Fruit fly (Drosophila melanogaster) whole organism: ENCODE results near the gene CG34150.

Experiments used
- CG8478 ChIP-seq: fragments of >200 bp; optimal IDR thresholded peaks from 2 replicates; lab custom pipeline; 2018; ENCODE audit warnings: inconsistent platforms
- Dll ChIP-seq: fragments of >200 bp; optimal IDR thresholded peaks from 2 replicates; lab custom pipeline; 2017
- EcR ChIP-seq, 2 experiments: fragments of >200 bp; optimal IDR thresholded peaks; 2 replicates each; lab custom pipeline; 2017; ENCODE audit warnings: missing biosample characterization in 2 of 2, missing genetic modification characterization in 2 of 2, missing genetic modification reagents in 2 of 2
- pan ChIP-seq: fragments of >200 bp; optimal IDR thresholded peaks from 2 replicates; lab custom pipeline; 2017
- psq ChIP-seq: fragments of >200 bp; optimal IDR thresholded peaks from 2 replicates; lab custom pipeline; 2017
- usp ChIP-seq: fragments of >200 bp; optimal IDR thresholded peaks from 2 replicates; lab custom pipeline; 2017; ENCODE audit warnings: missing biosample characterization, missing genetic modification characterization, mixed read lengths

CG34150 gene

DNA sequence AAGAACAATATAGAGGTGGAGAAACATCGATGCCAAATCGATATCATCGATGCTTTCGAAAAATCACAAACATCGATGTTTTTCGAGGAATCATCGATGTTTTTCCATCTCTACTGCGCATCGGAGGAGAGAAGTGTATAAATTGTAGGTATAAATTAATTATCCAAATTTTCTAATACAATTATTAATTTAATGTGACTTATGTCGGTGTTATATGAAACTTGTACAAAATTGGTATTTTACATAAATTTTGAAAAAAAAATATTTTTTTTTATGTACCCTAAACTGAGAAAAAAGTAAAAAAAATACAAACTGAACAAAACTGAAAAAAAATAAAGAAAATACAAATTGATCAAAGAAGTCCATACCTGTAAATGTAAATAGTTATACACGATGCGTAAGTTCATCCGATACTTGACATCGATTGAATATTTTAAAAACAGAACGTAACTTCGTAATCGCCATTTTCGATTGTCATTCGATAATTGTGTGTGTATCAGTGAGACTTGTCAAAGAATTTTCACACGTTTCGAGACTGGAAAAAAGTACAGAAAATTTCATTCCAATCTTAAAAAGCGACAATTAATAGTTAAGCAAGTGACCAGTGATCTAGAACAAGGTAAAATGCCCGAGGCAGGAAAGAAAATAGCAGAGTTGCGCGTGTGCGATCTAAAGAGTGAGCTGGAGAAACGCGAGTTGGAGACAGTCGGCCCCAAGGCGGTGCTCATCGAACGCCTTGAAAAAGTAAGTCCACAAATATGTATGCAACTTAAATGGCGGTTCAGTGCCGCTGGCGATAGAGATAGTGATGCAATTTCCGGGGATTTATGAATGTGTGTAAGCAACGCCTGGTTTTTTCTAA, 3.2 kb downstream of the CG34150 start, which contains the start of the genes CG5808 and Saf-B:
Gene CG5808, minus strand, starts transcription at position 15 of the 862 bp plus-strand sequence.
Gene Saf-B, plus strand, starts transcription at position 472 of the 862 bp plus-strand sequence.
- TF ChIP-seq usp (GFP tag; lab: Kevin White, UChicago): no peak
- no peak for TF ChIP-seq EcR (GFP tag; optimal IDR thresholded peaks at IDR 0.05; lab: Kevin White, UChicago)
- no peak for TF ChIP-seq Dll

DNA sequence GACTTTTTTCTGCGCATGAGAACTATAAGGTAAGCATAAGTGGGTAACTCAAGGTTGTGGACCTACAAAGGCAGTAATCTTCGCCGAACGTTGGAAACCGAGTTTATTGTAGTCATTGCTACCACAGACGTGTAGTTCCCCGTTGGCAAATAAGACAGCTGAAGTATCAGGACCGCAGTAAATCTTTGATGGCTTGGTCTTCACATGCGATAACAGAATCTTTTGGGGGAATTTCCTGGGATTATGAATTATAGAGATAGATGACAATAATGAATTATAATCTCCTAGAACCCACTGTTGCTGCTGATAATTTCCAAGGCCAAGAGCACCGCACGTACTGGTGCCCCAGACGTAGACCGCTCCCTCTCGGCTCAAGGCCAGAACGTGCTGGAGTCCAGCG, 9.0 kb downstream of the CG34150 start:
- TF ChIP-seq CG8478 (lab: Kevin White, UChicago) (no peak), psq (lab: Kevin White, UChicago) (no peak), pan (lab: Kevin White, UChicago) (no peak), Dll (no peak), EcR (GFP tag; optimal IDR thresholded peaks at IDR 0.05; lab: Kevin White, UChicago) (no peak), usp (GFP tag; lab: Kevin White, UChicago) (no peak)

- no peak for TF ChIP-seq CG8478 (lab: Kevin White, UChicago)
- TF ChIP-seq usp (GFP tag; lab: Kevin White, UChicago): no peak
- TF ChIP-seq EcR (GFP tag; optimal IDR thresholded peaks at IDR 0.05; lab: Kevin White, UChicago): no peak
- no peak for TF ChIP-seq psq (lab: Kevin White, UChicago)
- TF ChIP-seq pan (lab: Kevin White, UChicago): no peak
- TF ChIP-seq Dll: no peak
Observed at dm6 chr3R:24825548-24825947, 11.5 kb downstream of the CG34150 start, which contains the start of gene niki. niki (minus strand) TSS chr3R:24825648.

DNA sequence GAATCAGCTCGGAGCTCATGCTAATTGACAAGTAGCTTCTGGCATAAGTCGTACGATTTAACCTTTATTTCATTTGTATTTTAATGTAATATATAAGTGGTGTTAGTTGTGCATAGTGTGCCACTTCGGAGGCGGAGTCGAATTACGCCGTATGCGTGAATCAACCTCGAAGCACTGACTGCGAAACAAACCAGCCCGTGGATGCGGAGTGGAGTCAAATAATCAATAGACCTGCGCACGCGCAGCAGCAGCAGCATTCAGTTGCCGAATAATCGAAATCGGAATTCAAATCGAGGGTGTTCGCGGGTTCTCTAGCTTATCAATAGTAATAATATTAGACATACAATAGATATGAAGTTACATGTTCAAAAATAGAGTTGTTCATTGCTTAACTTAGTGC, 14.2 kb downstream of the CG34150 start, which contains the start of gene RabX4:
Gene RabX4, minus strand, starts transcription at position 176 of the 400 bp plus-strand sequence.
- TF ChIP-seq psq (lab: Kevin White, UChicago) (no peak), Dll (no peak), usp (GFP tag; lab: Kevin White, UChicago) (no peak), EcR (GFP tag; optimal IDR thresholded peaks at IDR 0.05; lab: Kevin White, UChicago) (no peak), pan (lab: Kevin White, UChicago) (no peak), CG8478 (lab: Kevin White, UChicago) (no peak)

DNA sequence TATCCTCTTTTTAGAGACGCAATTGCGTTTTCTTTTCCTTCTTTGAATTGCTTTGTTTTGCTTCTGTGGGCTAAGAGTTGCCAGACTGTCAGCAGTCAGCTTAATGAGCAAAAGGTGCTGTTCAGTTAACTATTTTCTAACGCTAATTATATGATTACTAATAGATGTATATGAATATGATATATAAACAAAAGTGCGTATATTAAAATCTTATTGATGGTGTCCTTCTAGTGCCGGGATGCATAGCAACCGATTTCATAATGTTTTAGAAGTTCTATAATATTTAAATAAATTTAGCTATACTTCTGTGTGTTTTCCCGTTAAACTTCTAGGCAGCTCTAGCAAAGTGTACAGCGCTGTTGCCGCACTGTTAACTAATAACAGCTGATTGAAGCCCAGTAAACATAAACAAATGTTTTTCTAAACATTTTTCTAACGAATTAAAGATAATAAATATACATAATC, 15.9 kb downstream of the CG34150 start, which contains the start of the genes Kaz and CG43273:
Gene Kaz, minus strand, starts transcription at position 73 of the 465 bp plus-strand sequence.
Gene CG43273, plus strand, starts transcription at position 415 of the 465 bp plus-strand sequence.
- TF ChIP-seq Dll (no peak), usp (GFP tag; lab: Kevin White, UChicago) (no peak), EcR (GFP tag; optimal IDR thresholded peaks at IDR 0.05; lab: Kevin White, UChicago) (no peak), psq (lab: Kevin White, UChicago) (no peak), CG8478 (lab: Kevin White, UChicago) (no peak), pan (lab: Kevin White, UChicago) (no peak)

dm6 chr3R:24833652-24834051, 19.6 kb downstream of the CG34150 start, which contains the start of gene sosie:
sosie (plus strand) TSS chr3R:24833952.
- TF ChIP-seq psq (lab: Kevin White, UChicago) (no peak), CG8478 (lab: Kevin White, UChicago) (no peak), usp (GFP tag; lab: Kevin White, UChicago) (no peak), Dll (no peak), pan (lab: Kevin White, UChicago) (no peak), EcR (GFP tag; optimal IDR thresholded peaks at IDR 0.05; lab: Kevin White, UChicago) (no peak)

- no peak for TF ChIP-seq EcR (GFP tag; optimal IDR thresholded peaks at IDR 0.05; lab: Kevin White, UChicago)
Observed at dm6 chr3R:24841063-24841462, 27.0 kb downstream of the CG34150 start, which contains the start of gene CG33658. CG33658 (minus strand) TSS chr3R:24841163.

dm6 chr3R:24841635-24842034, 27.6 kb downstream of the CG34150 start, which contains the start of gene Esp:
Esp (plus strand) TSS chr3R:24841935.
- TF ChIP-seq psq (lab: Kevin White, UChicago): no peak
- TF ChIP-seq EcR (GFP tag; optimal IDR thresholded peaks at IDR 0.05; lab: Kevin White, UChicago): no peak
- TF ChIP-seq pan (lab: Kevin White, UChicago): no peak
- TF ChIP-seq Dll: no peak
- TF ChIP-seq CG8478 (lab: Kevin White, UChicago): no peak
- TF ChIP-seq usp (GFP tag; lab: Kevin White, UChicago): no peak

DNA sequence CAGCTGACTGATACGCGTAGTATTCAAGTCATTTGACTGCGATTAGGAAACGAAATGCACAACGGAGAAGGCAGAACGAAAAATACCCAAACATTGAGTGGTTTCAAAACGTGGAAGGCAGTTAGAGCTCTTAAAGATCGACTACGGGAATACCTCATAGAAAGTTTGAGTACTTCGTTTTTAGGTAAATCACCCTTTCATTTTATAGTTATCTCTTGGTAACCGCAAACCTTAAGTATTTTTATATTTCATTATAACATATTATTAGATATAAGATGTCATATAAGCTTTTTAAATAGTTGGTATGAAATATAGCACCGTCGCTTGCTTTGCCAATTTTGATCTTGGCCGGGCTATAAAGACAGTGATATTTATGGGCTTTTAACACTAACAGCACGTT, 31.1 kb downstream of the CG34150 start:
- no peak for TF ChIP-seq psq (lab: Kevin White, UChicago)
- no peak for TF ChIP-seq usp (GFP tag; lab: Kevin White, UChicago)
- TF ChIP-seq Dll: no peak
- no peak for TF ChIP-seq CG8478 (lab: Kevin White, UChicago)
- no peak for TF ChIP-seq pan (lab: Kevin White, UChicago)
- TF ChIP-seq EcR (GFP tag; optimal IDR thresholded peaks at IDR 0.05; lab: Kevin White, UChicago): no peak

DNA sequence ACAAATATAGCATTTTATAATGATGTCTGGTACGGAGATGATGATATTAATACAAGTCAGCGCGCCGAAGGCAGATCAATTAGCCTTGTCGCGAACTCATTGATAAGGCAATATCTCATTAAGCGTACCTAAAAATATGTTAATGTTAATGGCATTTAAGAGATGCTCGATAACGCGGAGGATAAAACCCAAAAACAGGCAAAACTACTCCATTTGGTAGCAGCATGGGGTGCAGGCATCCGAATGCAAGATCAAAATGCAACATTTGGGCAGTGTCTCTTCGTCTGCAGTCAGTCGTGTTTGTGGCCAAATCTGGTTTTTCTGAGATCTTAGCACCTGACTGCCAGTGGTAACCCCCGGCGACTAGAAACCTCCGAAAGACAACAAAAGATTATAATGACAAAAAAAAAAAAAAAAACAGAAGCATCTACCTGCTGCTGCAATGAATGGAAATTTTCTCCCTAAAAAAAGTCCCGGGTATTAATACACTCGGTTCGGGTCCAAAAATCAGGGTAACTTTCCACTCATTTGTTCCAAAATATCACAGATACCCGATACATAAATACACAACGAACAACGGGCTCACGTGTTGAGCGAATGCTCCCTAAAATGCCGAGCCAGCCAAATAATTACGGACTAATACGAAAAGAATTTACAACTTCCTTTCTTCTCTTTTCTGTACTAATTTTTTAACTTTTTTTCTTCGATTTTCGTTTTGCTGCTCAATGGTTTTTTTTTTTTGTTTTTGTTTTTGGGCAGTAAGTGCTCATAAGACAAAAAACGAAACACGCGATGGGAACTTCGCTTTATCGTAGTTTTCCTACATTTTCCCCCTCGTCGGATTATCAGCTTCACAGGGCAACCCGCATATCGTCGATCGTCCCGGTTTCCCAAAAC, 32.1 kb downstream of the CG34150 start:
- TF ChIP-seq Dll: no peak
- no peak for TF ChIP-seq pan (lab: Kevin White, UChicago)
- no peak for TF ChIP-seq CG8478 (lab: Kevin White, UChicago)
- TF ChIP-seq usp (GFP tag; lab: Kevin White, UChicago): no peak
- TF ChIP-seq psq (lab: Kevin White, UChicago): no peak
- no peak for TF ChIP-seq EcR (GFP tag; optimal IDR thresholded peaks at IDR 0.05; lab: Kevin White, UChicago)

dm6 chr3R:24850420-24850819, 36.4 kb downstream of the CG34150 start, which contains the start of gene CG7006:
CG7006 (plus strand) TSS chr3R:24850627.
- no peak for TF ChIP-seq CG8478 (lab: Kevin White, UChicago)
- no peak for TF ChIP-seq EcR (GFP tag; optimal IDR thresholded peaks at IDR 0.05; lab: Kevin White, UChicago)
- TF ChIP-seq psq (lab: Kevin White, UChicago): no peak
- TF ChIP-seq Dll: no peak
- no peak for TF ChIP-seq pan (lab: Kevin White, UChicago)
